Fruit fly (Drosophila melanogaster) whole organism, pupa: Measurements from ENCODE around the gene CG42266.
A peak's percentile ranks its signal among the peaks of the same experiment; 100 is the strongest.

ENCODE experiments used
- CG10348 ChIP-seq: fragments of 200-800 bp; sonication (Bioruptor generic); IDR thresholded peaks from 2 replicates; pipeline ENCODE4 v1.3.6; 2022; ENCODE audit warnings: missing biosample characterization, missing genetic modification characterization
- CG12605 ChIP-seq: fragments of 200-800 bp; sonication (Bioruptor generic); IDR thresholded peaks from 2 replicates; pipeline ENCODE4 v1.3.6; 2022; ENCODE audit warnings: missing biosample characterization, missing genetic modification characterization
- CG13204 ChIP-seq: fragments of 200-800 bp; sonication (Bioruptor generic); optimal IDR thresholded peaks from 2 replicates; lab custom pipeline; 2018; ENCODE audit warnings: missing biosample characterization, mild to moderate bottlenecking, missing genetic modification characterization, moderate library complexity
- CG14655 ChIP-seq: fragments of 200-800 bp; sonication (Bioruptor generic); optimal IDR thresholded peaks from 3 replicates; lab custom pipeline; 2017; ENCODE audit warnings: mild to moderate bottlenecking, missing biosample characterization, missing genetic modification reagents, missing genetic modification characterization
- CG15710 ChIP-seq: fragments of 200-800 bp; sonication (Bioruptor generic); optimal IDR thresholded peaks from 2 replicates; lab custom pipeline; 2018; ENCODE audit warnings: missing biosample characterization, mild to moderate bottlenecking, missing genetic modification characterization, moderate library complexity
- CG17806 ChIP-seq: fragments of 200-800 bp; sonication (Bioruptor generic); optimal IDR thresholded peaks from 2 replicates; lab custom pipeline; 2018; ENCODE audit warnings: missing biosample characterization, mild to moderate bottlenecking, missing genetic modification characterization, moderate library complexity
- CG32121 ChIP-seq: fragments of 200-800 bp; sonication (Bioruptor generic); IDR thresholded peaks from 2 replicates; pipeline ENCODE4 v1.3.6; 2022; ENCODE audit warnings: missing biosample characterization, missing genetic modification characterization
- CG34367 ChIP-seq: fragments of 200-800 bp; sonication (Bioruptor generic); optimal IDR thresholded peaks from 2 replicates; lab custom pipeline; 2018; ENCODE audit warnings: missing biosample characterization, mild to moderate bottlenecking, missing genetic modification characterization
- CG4496 ChIP-seq: fragments of 200-800 bp; sonication (Bioruptor generic); IDR thresholded peaks from 3 replicates; pipeline ENCODE4 v1.3.6; 2022; ENCODE audit warnings: missing biosample characterization, missing genetic modification characterization
- CG8159 ChIP-seq: fragments of 200-800 bp; sonication (Bioruptor generic); optimal IDR thresholded peaks from 3 replicates; lab custom pipeline; 2018; ENCODE audit warnings: missing biosample characterization, mild to moderate bottlenecking, missing genetic modification characterization, moderate library complexity
- CG8301 ChIP-seq: fragments of 200-800 bp; sonication (Bioruptor generic); optimal IDR thresholded peaks from 2 replicates; lab custom pipeline; 2018; ENCODE audit warnings: missing biosample characterization, mild to moderate bottlenecking, missing genetic modification characterization
- CG9948 ChIP-seq: fragments of 200-800 bp; sonication (Bioruptor generic); optimal IDR thresholded peaks from 2 replicates; lab custom pipeline; 2018; ENCODE audit warnings: missing biosample characterization, mild to moderate bottlenecking, missing genetic modification characterization, moderate library complexity
- D1 ChIP-seq: fragments of 200-800 bp; sonication (Bioruptor generic); optimal IDR thresholded peaks from 2 replicates; lab custom pipeline; 2018; ENCODE audit warnings: missing biosample characterization, mild to moderate bottlenecking, missing genetic modification characterization, moderate library complexity
- EcR ChIP-seq: fragments of 200-800 bp; sonication (Bioruptor generic); optimal IDR thresholded peaks from 3 replicates; lab custom pipeline; 2019; ENCODE audit warnings: missing biosample characterization, missing genetic modification characterization, mild to moderate bottlenecking, moderate library complexity, missing genetic modification reagents
- Ets98B ChIP-seq: fragments of 200-800 bp; sonication (Bioruptor generic); IDR thresholded peaks from 2 replicates; pipeline ENCODE4 v1.3.6; 2022; ENCODE audit warnings: missing biosample characterization, missing genetic modification characterization
- Pif1A ChIP-seq: fragments of 200-800 bp; sonication (Bioruptor generic); optimal IDR thresholded peaks from 3 replicates; lab custom pipeline; 2016; ENCODE audit warnings: missing biosample characterization, missing genetic modification characterization
- Pif1B ChIP-seq: fragments of 200-800 bp; sonication (Bioruptor generic); optimal IDR thresholded peaks from 3 replicates; lab custom pipeline; 2016; ENCODE audit warnings: missing biosample characterization, missing genetic modification characterization
- Snoo ChIP-seq: fragments of 200-800 bp; sonication (Bioruptor generic); optimal IDR thresholded peaks from 3 replicates; lab custom pipeline; 2017; ENCODE audit warnings: missing biosample characterization, mild to moderate bottlenecking, missing genetic modification characterization, inconsistent platforms
- fd96Ca ChIP-seq: fragments of 200-800 bp; sonication (Bioruptor generic); IDR thresholded peaks from 3 replicates; pipeline ENCODE4 v1.3.6; 2022; ENCODE audit warnings: missing biosample characterization, missing genetic modification characterization
- gl ChIP-seq: fragments of 200-800 bp; sonication (Bioruptor generic); optimal IDR thresholded peaks from 2 replicates; lab custom pipeline; 2018; ENCODE audit warnings: missing biosample characterization, mild to moderate bottlenecking, missing genetic modification characterization
- rn ChIP-seq: fragments of 200-800 bp; sonication (Bioruptor generic); IDR thresholded peaks from 2 replicates; pipeline ENCODE4 v1.3.6; 2022; ENCODE audit warnings: missing biosample characterization, missing genetic modification characterization

CG42266 gene

dm6 chr2L:16319743-16320142 lies 20.4 kb downstream of the CG42266 start:
- TF ChIP-seq Pif1A (no peak), CG4496 (GFP tag; lab: Robert Waterston, UW) (no peak), CG10348 (GFP tag; lab: Robert Waterston, UW) (no peak), Pif1B (no peak), fd96Ca (no peak), CG17806 (tag; lab: Kevin White, UChicago) (no peak), CG34367 (tag; lab: Kevin White, UChicago) (no peak), CG8159 (tag; lab: Kevin White, UChicago) (no peak)

dm6 chr2L:16317777-16318610 lies 22.2 kb downstream of the CG42266 start:
- TF ChIP-seq rn (GFP tag; lab: Robert Waterston, UW) = no peak

dm6 chr2L:16317131-16317530 lies 23.0 kb downstream of the CG42266 start:
- TF ChIP-seq CG8159 (tag; lab: Kevin White, UChicago) (no peak), rn (GFP tag; lab: Robert Waterston, UW) (no peak)

dm6 chr2L:16316410-16316809 lies 23.8 kb downstream of the CG42266 start:
- TF ChIP-seq fd96Ca (no peak), CG4496 (GFP tag; lab: Robert Waterston, UW) (no peak), gl (tag; lab: Kevin White, UChicago) (no peak), EcR (GFP tag; lab: Kevin White, UChicago) (no peak)
- TF ChIP-seq, all 21 proteins: peak for 0

dm6 chr2L:16315844-16316243 lies 24.3 kb downstream of the CG42266 start:
- TF ChIP-seq CG13204 (GFP tag; lab: Kevin White, UChicago) = no peak
- no peak for TF ChIP-seq Pif1A
- TF ChIP-seq rn (GFP tag; lab: Robert Waterston, UW) = no peak
- no peak for TF ChIP-seq CG14655 (GFP tag; lab: Kevin White, UChicago)
- TF ChIP-seq fd96Ca = no peak
- no peak for TF ChIP-seq CG8159 (tag; lab: Kevin White, UChicago)
- TF ChIP-seq CG10348 (GFP tag; lab: Robert Waterston, UW) = no peak
- TF ChIP-seq CG9948 (tag; lab: Kevin White, UChicago) = no peak
- TF ChIP-seq CG8301 (tag; lab: Kevin White, UChicago) = no peak
- no peak for TF ChIP-seq Snoo (tag; lab: Kevin White, UChicago)
- no peak for TF ChIP-seq D1 (tag; lab: Kevin White, UChicago)
- TF ChIP-seq Ets98B = no peak
- TF ChIP-seq, all 21 proteins: peak for 0

- TF ChIP-seq Pif1B (no peak), Snoo (tag; lab: Kevin White, UChicago) (peak; percentile 23), rn (GFP tag; lab: Robert Waterston, UW) (0 out of 2 replicates have a peak, but pooled peaks have one; percentile 15), CG12605 (peak; percentile 60), CG32121 (GFP tag; lab: Robert Waterston, UW) (peak; percentile 40; the same call in 1 of the 2 replicates), EcR (GFP tag; lab: Kevin White, UChicago) (peak; percentile 86), CG34367 (tag; lab: Kevin White, UChicago) (peak; percentile 3), D1 (tag; lab: Kevin White, UChicago) (no peak), CG10348 (GFP tag; lab: Robert Waterston, UW) (no peak), CG15710 (tag; lab: Kevin White, UChicago) (peak; percentile 16), CG8301 (tag; lab: Kevin White, UChicago) (no peak), Ets98B (peak; percentile 44; the same call in 1 of the 2 replicates), CG17806 (tag; lab: Kevin White, UChicago) (no peak), CG9948 (tag; lab: Kevin White, UChicago) (no peak), Pif1A (no peak), gl (tag; lab: Kevin White, UChicago) (peak; percentile 66), fd96Ca (no peak; the same call in 2 of the 3 replicates)
Measured at dm6 chr2L:16315027-16315426, 25.1 kb downstream of the CG42266 start.

dm6 chr2L:16310648-16311047 lies 29.5 kb downstream of the CG42266 start, which contains the start of the genes cni and fzy:
TSS of gene cni (minus strand) at chr2L:16310726.
TSS of gene fzy (plus strand) at chr2L:16310956.
- TF ChIP-seq fd96Ca (no peak), D1 (tag; lab: Kevin White, UChicago) (no peak), CG8159 (tag; lab: Kevin White, UChicago) (no peak), CG12605 (no peak), CG4496 (GFP tag; lab: Robert Waterston, UW) (no peak), CG9948 (tag; lab: Kevin White, UChicago) (no peak), EcR (GFP tag; lab: Kevin White, UChicago) (no peak), CG8301 (tag; lab: Kevin White, UChicago) (no peak), gl (tag; lab: Kevin White, UChicago) (no peak)
